Worm (Caenorhabditis elegans): Measurements from ENCODE around the gene cec-5.

Gene cec-5

DNA sequence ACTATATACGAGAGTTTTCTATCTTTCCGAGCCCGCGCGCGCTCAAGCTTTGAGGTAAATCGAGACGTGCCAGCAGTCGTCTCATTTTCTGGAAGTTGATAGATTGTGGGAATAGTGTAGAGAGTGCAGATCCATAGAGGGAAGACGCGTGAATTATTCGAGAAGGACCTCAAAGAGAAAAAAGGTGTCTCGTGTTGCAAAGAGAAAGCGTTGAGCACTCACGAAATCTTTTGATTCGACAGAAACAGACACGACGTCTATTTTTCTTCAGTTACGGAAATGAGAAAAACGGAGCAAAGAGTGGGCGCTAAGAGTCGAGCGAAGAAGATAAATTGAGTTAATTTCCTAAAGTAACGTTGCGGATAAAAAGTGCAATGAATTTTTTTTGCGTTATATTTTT is 44.0 kb upstream of the cec-5 start (continued):
- TF ChIP-seq snu-23 (GFP tag; optimal IDR thresholded peaks at IDR 0.05) (no peak), fkh-10 (GFP tag; optimal IDR thresholded peaks at IDR 0.05) (peak; percentile 36), efl-3 (GFP tag; optimal IDR thresholded peaks at IDR 0.05) (no peak), jun-1 (tag; optimal IDR thresholded peaks at IDR 0.05) (no peak), hlh-4 (tag; optimal IDR thresholded peaks at IDR 0.05) (no peak), C34B4.2 (tag; optimal IDR thresholded peaks at IDR 0.05) (no peak)

DNA sequence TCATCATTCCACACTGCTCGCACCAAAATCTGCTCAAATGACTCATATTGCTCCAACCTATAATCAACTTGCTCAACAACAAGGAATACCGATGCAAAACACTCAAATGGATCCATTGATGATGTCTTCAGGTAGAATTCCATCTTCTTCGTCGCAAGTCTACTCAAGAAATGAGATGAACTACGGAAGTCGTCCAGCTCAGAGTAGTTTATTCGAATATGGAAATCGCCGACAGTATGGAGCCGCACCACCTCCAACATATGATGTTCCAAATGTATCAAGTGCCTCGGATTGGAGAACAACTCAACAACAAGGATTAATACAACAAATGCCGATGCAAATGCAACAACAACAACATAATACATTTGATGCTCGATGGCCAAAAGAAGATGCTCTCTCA is 43.2 kb upstream of the cec-5 start:
- TF ChIP-seq unc-30 (tag; optimal IDR thresholded peaks at IDR 0.05) (no peak), ceh-8 (GFP tag; optimal IDR thresholded peaks at IDR 0.05) (no peak), lin-15B (tag; optimal IDR thresholded peaks at IDR 0.05) (no peak), blmp-1 (tag; optimal IDR thresholded peaks at IDR 0.05) (no peak), nhr-85 (tag) (no peak), aly-2 (tag; optimal IDR thresholded peaks at IDR 0.05) (no peak), ztf-11 (tag; optimal IDR thresholded peaks at IDR 0.05) (no peak), nhr-20 (tag; optimal IDR thresholded peaks at IDR 0.05) (no peak), C04F5.9 (tag; optimal IDR thresholded peaks at IDR 0.05) (no peak), unc-62 (GFP tag; optimal IDR thresholded peaks at IDR 0.05) (no peak), skn-1 (tag; optimal IDR thresholded peaks at IDR 0.05) (no peak), unc-130 (tag; optimal IDR thresholded peaks at IDR 0.05) (no peak), egl-27 (tag; optimal IDR thresholded peaks at IDR 0.05) (no peak)

DNA sequence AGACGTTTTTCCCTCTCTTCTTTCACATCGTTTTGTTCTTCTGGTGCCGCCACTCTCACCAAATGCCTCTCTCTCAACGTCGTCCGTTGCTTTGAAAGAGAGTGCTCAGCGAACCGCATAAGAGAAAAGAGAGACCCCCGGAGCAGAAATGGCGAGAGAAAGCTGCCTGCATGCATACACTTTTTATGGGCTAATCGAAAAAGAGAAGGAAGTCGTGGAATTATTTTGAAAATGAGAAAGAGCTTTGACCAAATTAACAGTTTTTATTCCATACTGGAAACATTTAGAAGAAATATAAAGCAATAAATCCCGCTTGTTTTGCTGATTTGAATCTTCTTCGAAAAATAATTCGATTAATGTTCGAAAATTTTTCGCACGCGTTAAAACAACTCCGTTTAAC is 40.5 kb upstream of the cec-5 start:
- TF ChIP-seq sup-37 (GFP tag; optimal IDR thresholded peaks at IDR 0.05) (no peak), blmp-1 (tag; optimal IDR thresholded peaks at IDR 0.05) (no peak), efl-1 (optimal IDR thresholded peaks at IDR 0.05) (no peak), efl-1 (GFP tag; optimal IDR thresholded peaks at IDR 0.05 in 1 of 2) (peak in 1 of 2 experiments; percentile 76), nhr-237 (tag; optimal IDR thresholded peaks at IDR 0.05) (no peak), pax-3 (tag; optimal IDR thresholded peaks at IDR 0.05) (no peak), ceh-82 (tag; optimal IDR thresholded peaks at IDR 0.05) (peak in 1 of 3 experiments; percentile 1), lin-14 (GFP tag; optimal IDR thresholded peaks at IDR 0.05) (peak; percentile 54)

DNA sequence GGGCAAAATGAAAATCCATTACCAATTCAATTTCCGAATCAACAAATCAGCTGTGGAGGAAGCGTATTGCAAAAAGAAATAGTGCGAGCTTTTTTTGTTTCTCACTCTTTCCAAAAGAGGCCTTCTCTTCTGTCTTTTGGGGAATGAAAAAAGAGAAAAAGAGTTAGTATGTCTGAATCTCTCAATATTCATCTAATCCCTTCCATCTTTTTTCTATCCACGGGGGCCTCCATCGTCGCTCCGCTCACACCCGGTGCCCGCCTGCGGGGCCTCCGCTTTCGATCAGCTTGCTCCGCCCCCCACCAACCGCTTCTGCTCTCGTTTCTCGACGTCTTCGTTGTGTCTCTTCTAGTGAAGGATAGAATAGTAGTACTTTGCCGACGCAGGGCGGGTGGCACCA is 39.3 kb upstream of the cec-5 start:
- peak; percentile 49 for TF ChIP-seq unc-86 (tag; optimal IDR thresholded peaks at IDR 0.05)
- no peak for TF ChIP-seq unc-30 (tag; optimal IDR thresholded peaks at IDR 0.05)
- TF ChIP-seq tbx-2 (tag; optimal IDR thresholded peaks at IDR 0.05) = peak; percentile 20
- peak in 1 of 2 experiments; percentile 4 for TF ChIP-seq lsy-2 (tag; optimal IDR thresholded peaks at IDR 0.05)
- TF ChIP-seq lin-15B (tag; optimal IDR thresholded peaks at IDR 0.05) = no peak
- peak; percentile 49 for TF ChIP-seq zag-1 (tag; optimal IDR thresholded peaks at IDR 0.05)
- peak; percentile 66 for TF ChIP-seq fkh-8 (tag; optimal IDR thresholded peaks at IDR 0.05)
- TF ChIP-seq isw-1 (GFP tag; IDR thresholded peaks at IDR 0.05) = peak; percentile 20; the same call in 1 of the 2 replicates
- TF ChIP-seq vab-15 (tag; optimal IDR thresholded peaks at IDR 0.05) = no peak
- peak; percentile 31 for TF ChIP-seq fkh-10 (GFP tag; optimal IDR thresholded peaks at IDR 0.05)
- peak; percentile 40 for TF ChIP-seq nhr-47 (tag; optimal IDR thresholded peaks at IDR 0.05)
- TF ChIP-seq hpl-2 (GFP tag; optimal IDR thresholded peaks at IDR 0.05) = no peak
- no peak for TF ChIP-seq unc-130 (tag; optimal IDR thresholded peaks at IDR 0.05)
- peak; percentile 47 for TF ChIP-seq swsn-7 (tag; optimal IDR thresholded peaks at IDR 0.05)
- TF ChIP-seq mab-9 (GFP tag; IDR thresholded peaks at IDR 0.05) = no peak
- peak in 2 of 3 experiments; percentile 46 to 54 for TF ChIP-seq ceh-82 (tag; optimal IDR thresholded peaks at IDR 0.05)
- peak; percentile 86 for TF ChIP-seq lin-14 (GFP tag; optimal IDR thresholded peaks at IDR 0.05)
- peak; percentile 26 for TF ChIP-seq xbp-1 (tag; optimal IDR thresholded peaks at IDR 0.05)
- peak; percentile 34 for TF ChIP-seq snu-23 (GFP tag; optimal IDR thresholded peaks at IDR 0.05)
- TF ChIP-seq nhr-71 (tag; optimal IDR thresholded peaks at IDR 0.05) = peak; percentile 48
- TF ChIP-seq hlh-4 (tag; optimal IDR thresholded peaks at IDR 0.05) = no peak
- peak; percentile 31 for TF ChIP-seq egl-13 (tag; optimal IDR thresholded peaks at IDR 0.05)
